Worm (Caenorhabditis elegans) whole organism, young adult: ENCODE measurements around the gene pgp-3.

Source experiments
- B0019.2 ChIP-seq: fragments of 200-800 bp; sonication (Bioruptor generic); conservative IDR thresholded peaks from 2 replicates; pipeline ENCODE4 v1.3.6; 2022; ENCODE audit warnings: missing genetic modification reagents, missing genetic modification characterization, missing compliant biosample characterization
- B0035.1 ChIP-seq: sonication (generic microtip); optimal IDR thresholded peaks from 2 replicates; lab custom pipeline; 2016; ENCODE audit warnings: missing genetic modification characterization, mild to moderate bottlenecking, missing compliant biosample characterization, missing genotype, missing genetic modification reagents
- B0261.1 ChIP-seq: sonication (generic microtip); optimal IDR thresholded peaks from 2 replicates; lab custom pipeline; 2016; ENCODE audit warnings: mild to moderate bottlenecking, missing genetic modification characterization, moderate library complexity, missing compliant biosample characterization
- D2030.7 ChIP-seq: fragments of 200-800 bp; sonication (Bioruptor generic); IDR thresholded peaks from 2 replicates; pipeline ENCODE4 v1.3.6; 2022; ENCODE audit warnings: missing genetic modification reagents, missing genetic modification characterization, missing compliant biosample characterization
- K12H6.12 ChIP-seq: fragments of 200-800 bp; sonication (Bioruptor generic); optimal IDR thresholded peaks from 2 replicates; lab custom pipeline; 2018; ENCODE audit warnings: mild to moderate bottlenecking, missing genetic modification characterization, missing compliant biosample characterization
- T07F8.4 ChIP-seq: sonication (generic microtip); optimal IDR thresholded peaks from 2 replicates; lab custom pipeline; 2016; ENCODE audit warnings: mild to moderate bottlenecking, missing genetic modification characterization, moderate library complexity, missing compliant biosample characterization
- Y53F4B.3 ChIP-seq: fragments of 200-800 bp; sonication (Bioruptor generic); IDR thresholded peaks from 2 replicates; pipeline ENCODE4 v1.3.6; 2022; ENCODE audit warnings: missing genetic modification reagents, missing genetic modification characterization, missing compliant biosample characterization
- ZK185.1 ChIP-seq: sonication (generic microtip); optimal IDR thresholded peaks from 2 replicates; lab custom pipeline; 2016; ENCODE audit warnings: mild to moderate bottlenecking, missing genetic modification characterization, missing compliant biosample characterization; ENCODE audit not compliant: poor library complexity, severe bottlenecking
- attf-5 ChIP-seq: fragments of 200-800 bp; sonication (Bioruptor generic); optimal IDR thresholded peaks from 2 replicates; lab custom pipeline; 2018; ENCODE audit warnings: mild to moderate bottlenecking, missing genetic modification characterization, missing compliant biosample characterization
- attf-6 ChIP-seq: fragments of 200-800 bp; sonication (Bioruptor generic); IDR thresholded peaks from 2 replicates; pipeline ENCODE4 v1.3.6; 2022; ENCODE audit warnings: missing genetic modification reagents, missing genetic modification characterization, missing compliant biosample characterization
- ceh-27 ChIP-seq: fragments of 200-800 bp; sonication (Bioruptor generic); optimal IDR thresholded peaks from 2 replicates; lab custom pipeline; 2018; ENCODE audit warnings: mild to moderate bottlenecking, missing genetic modification characterization, moderate library complexity, missing compliant biosample characterization
- ceh-40 ChIP-seq: fragments of 200-800 bp; sonication (Bioruptor generic); IDR thresholded peaks from 2 replicates; pipeline ENCODE4 v1.3.6; 2022; ENCODE audit warnings: missing genetic modification characterization, missing compliant biosample characterization
- ceh-58 ChIP-seq: fragments of 200-800 bp; sonication (Bioruptor generic); IDR thresholded peaks from 2 replicates; pipeline ENCODE4 v1.3.6; 2022; ENCODE audit warnings: missing genetic modification characterization, missing compliant biosample characterization
- egrh-3 ChIP-seq: fragments of 200-800 bp; sonication (Bioruptor generic); IDR thresholded peaks from 2 replicates; pipeline ENCODE4 v1.3.6; 2022; ENCODE audit warnings: missing genetic modification reagents, missing genetic modification characterization, missing compliant biosample characterization
- ets-4 ChIP-seq: fragments of 200-800 bp; sonication (Bioruptor generic); optimal IDR thresholded peaks from 2 replicates; lab custom pipeline; 2018; ENCODE audit warnings: mild to moderate bottlenecking, missing genetic modification characterization, missing compliant biosample characterization
- hlh-12 ChIP-seq: sonication (generic microtip); optimal IDR thresholded peaks from 2 replicates; lab custom pipeline; 2016; ENCODE audit warnings: missing genetic modification characterization, missing compliant biosample characterization
- hlh-26 ChIP-seq: fragments of 200-800 bp; sonication (Bioruptor generic); conservative IDR thresholded peaks from 2 replicates; pipeline ENCODE4 v1.3.6; 2022; ENCODE audit warnings: missing genetic modification reagents, missing genetic modification characterization, missing compliant biosample characterization
- hmg-20 ChIP-seq: fragments of 200-800 bp; sonication (Bioruptor generic); IDR thresholded peaks from 2 replicates; pipeline ENCODE4 v1.3.6; 2022; ENCODE audit warnings: missing genetic modification reagents, missing genetic modification characterization, missing compliant biosample characterization
- mcd-1 ChIP-seq: fragments of 200-800 bp; sonication (Bioruptor generic); IDR thresholded peaks from 2 replicates; pipeline ENCODE4 v1.3.6; 2022; ENCODE audit warnings: missing genetic modification reagents, missing genetic modification characterization, missing compliant biosample characterization
- mel-28 ChIP-seq: sonication (generic microtip); optimal IDR thresholded peaks from 2 replicates; lab custom pipeline; 2016; ENCODE audit warnings: borderline replicate concordance, mild to moderate bottlenecking, missing genetic modification characterization, missing compliant biosample characterization
- nfya-2 ChIP-seq: fragments of 200-800 bp; sonication (Bioruptor generic); IDR thresholded peaks from 2 replicates; pipeline ENCODE4 v1.3.6; 2022; ENCODE audit warnings: missing genetic modification reagents, missing genetic modification characterization, missing compliant biosample characterization
- nhr-179 ChIP-seq: sonication (generic microtip); optimal IDR thresholded peaks from 2 replicates; lab custom pipeline; 2016; ENCODE audit warnings: mild to moderate bottlenecking, missing genetic modification characterization, missing compliant biosample characterization
- nhr-27 ChIP-seq: fragments of 200-800 bp; sonication (Bioruptor generic); optimal IDR thresholded peaks from 2 replicates; lab custom pipeline; 2018; ENCODE audit warnings: mild to moderate bottlenecking, missing genetic modification characterization, moderate library complexity, missing compliant biosample characterization
- pha-4 ChIP-seq: fragments of 150-350 bp; sonication (generic microtip); optimal IDR thresholded peaks from 2 replicates; lab custom pipeline; 2014; ENCODE audit warnings: missing biosample characterization, missing genetic modification reagents, missing genetic modification characterization
- rcor-1 ChIP-seq: fragments of 200-800 bp; sonication (Bioruptor generic); IDR thresholded peaks from 2 replicates; pipeline ENCODE4 v1.3.6; 2022; ENCODE audit warnings: missing genetic modification reagents, missing genetic modification characterization, missing compliant biosample characterization
- sea-2 ChIP-seq: fragments of 200-800 bp; sonication (Bioruptor generic); IDR thresholded peaks from 2 replicates; pipeline ENCODE4 v1.3.6; 2022; ENCODE audit warnings: missing genetic modification characterization, missing compliant biosample characterization
- snpc-3.4 ChIP-seq: sonication (generic microtip); optimal IDR thresholded peaks from 2 replicates; lab custom pipeline; 2017; ENCODE audit warnings: missing genetic modification characterization, mild to moderate bottlenecking, missing compliant biosample characterization, antibody characterized with exemption, moderate library complexity, missing genotype, missing genetic modification reagents
- sptf-2 ChIP-seq: fragments of 200-800 bp; sonication (Bioruptor generic); optimal IDR thresholded peaks from 2 replicates; lab custom pipeline; 2018; ENCODE audit warnings: mild to moderate bottlenecking, missing genetic modification characterization, missing compliant biosample characterization
- zfh-2 ChIP-seq: fragments of 200-800 bp; sonication (Bioruptor generic); conservative IDR thresholded peaks from 2 replicates; pipeline ENCODE4 v1.3.6; 2022; ENCODE audit warnings: missing genetic modification reagents, missing genetic modification characterization, missing compliant biosample characterization

Gene pgp-3

ce11 chrX:11377370-11377769, 25.4 kb downstream of the pgp-3 start, which contains the start of gene tni-1:
Gene tni-1 (minus strand): TSS chrX:11377470.
- no peak for TF ChIP-seq hmg-20 (GFP tag; lab: Robert Waterston, UW)
- TF ChIP-seq B0019.2, result no peak
- TF ChIP-seq hlh-26 (GFP tag; lab: Robert Waterston, UW), result no peak
- TF ChIP-seq ets-4 (GFP tag; lab: Kevin White, UChicago), result no peak
- no peak for TF ChIP-seq mcd-1

ce11 chrX:11379135-11379781, 27.3 kb downstream of the pgp-3 start:
- TF ChIP-seq ceh-58 (GFP tag; lab: Robert Waterston, UW) (no peak), K12H6.12 (tag; lab: Kevin White, UChicago) (peak; percentile 40), sptf-2 (GFP tag; lab: Kevin White, UChicago) (peak; percentile 20)

- TF ChIP-seq B0261.1 (tag; lab: Kevin White, UChicago), result no peak
- no peak for TF ChIP-seq D2030.7 (GFP tag; lab: Robert Waterston, UW)
- no peak for TF ChIP-seq pha-4 (tag; lab: Kevin White, UChicago)
- no peak for TF ChIP-seq attf-6 (GFP tag; lab: Robert Waterston, UW)
- no peak for TF ChIP-seq attf-5 (GFP tag; lab: Kevin White, UChicago)
- no peak for TF ChIP-seq nfya-2 (GFP tag; lab: Robert Waterston, UW)
- TF ChIP-seq zfh-2 (GFP tag; lab: Robert Waterston, UW), result no peak
- no peak for TF ChIP-seq nhr-179
- TF ChIP-seq nhr-27 (tag; lab: Kevin White, UChicago), result no peak
- no peak for TF ChIP-seq snpc-3.4
- no peak for TF ChIP-seq Y53F4B.3 (GFP tag; lab: Robert Waterston, UW)
- TF ChIP-seq hlh-26 (GFP tag; lab: Robert Waterston, UW), result no peak
Measured at ce11 chrX:11383359-11383758, 31.4 kb downstream of the pgp-3 start.

ce11 chrX:11384534-11385441, 32.8 kb downstream of the pgp-3 start, which contains the start of the genes F08B12.11 and prmn-1:
Gene F08B12.11 (plus strand): TSS chrX:11385054.
Gene prmn-1 (plus strand): TSS chrX:11385084.
- TF ChIP-seq ceh-40 (GFP tag; lab: Robert Waterston, UW), result no peak
- 0 out of 2 replicates have a peak, but pooled peaks have one; percentile 44 for TF ChIP-seq egrh-3 (GFP tag; lab: Robert Waterston, UW)

ce11 chrX:11385916-11386315, 34.0 kb downstream of the pgp-3 start:
- TF ChIP-seq ceh-40 (GFP tag; lab: Robert Waterston, UW) (no peak), B0035.1 (tag; lab: Kevin White, UChicago) (no peak), mel-28 (no peak), rcor-1 (GFP tag; lab: Robert Waterston, UW) (no peak), snpc-3.4 (no peak), T07F8.4 (no peak), ZK185.1 (tag; lab: Kevin White, UChicago) (no peak), hlh-12 (no peak)
- TF ChIP-seq, all 124 proteins: peak for 0

- TF ChIP-seq ceh-27 (GFP tag; lab: Kevin White, UChicago) (peak; percentile 26), sea-2 (GFP tag; lab: Robert Waterston, UW) (no peak)
Measured at ce11 chrX:11386903-11387302, 34.9 kb downstream of the pgp-3 start.
